Worm (Caenorhabditis elegans): Measurements from ENCODE around the gene pdk-1.

- TF ChIP-seq nhr-11 (tag; optimal IDR thresholded peaks at IDR 0.05) (no peak), spr-1 (tag; optimal IDR thresholded peaks at IDR 0.05) (no peak), unc-39 (tag; optimal IDR thresholded peaks at IDR 0.05) (no peak), daf-19 (GFP tag; conservative IDR thresholded peaks at IDR 0.05) (no peak), fos-1 (tag; optimal IDR thresholded peaks at IDR 0.05) (no peak), ces-1 (GFP tag; optimal IDR thresholded peaks at IDR 0.05) (no peak), daf-12 (tag; optimal IDR thresholded peaks at IDR 0.05) (no peak), nhr-237 (tag; optimal IDR thresholded peaks at IDR 0.05) (no peak), jun-1 (tag; optimal IDR thresholded peaks at IDR 0.05) (no peak), pha-4 (GFP tag; IDR thresholded peaks at IDR 0.05) (no peak), pha-4 (tag; optimal IDR thresholded peaks at IDR 0.05) (no peak), php-3 (GFP tag; IDR thresholded peaks at IDR 0.05) (no peak), D1046.2 (GFP tag; IDR thresholded peaks at IDR 0.05) (no peak), nhr-28 (tag; optimal IDR thresholded peaks at IDR 0.05) (peak; percentile 22)
These were observed 50.5 kb downstream of the pdk-1 start, which contains the start of gene fbxa-190 for ce11 chrX:1371688-1372087.

All from whole organism, L4 larva.